Worm (Caenorhabditis elegans) whole organism, midembryonic: ENCODE measurements around the gene pccb-1.

ENCODE experiments used
- T22C8.4 ChIP-seq: fragments of 200-800 bp; sonication (Bioruptor generic); IDR thresholded peaks from 2 replicates; pipeline ENCODE4 v1.3.6; 2022; ENCODE audit warnings: missing genetic modification characterization, missing compliant biosample characterization
- cog-1 ChIP-seq: sonication (generic microtip); optimal IDR thresholded peaks from 2 replicates; lab custom pipeline; 2016; ENCODE audit warnings: missing genetic modification characterization, missing compliant biosample characterization
- flt-1 ChIP-seq: fragments of 200-800 bp; sonication (Bioruptor generic); IDR thresholded peaks from 2 replicates; pipeline ENCODE4 v1.3.6; 2022; ENCODE audit warnings: missing genetic modification characterization, missing compliant biosample characterization
- klf-2 ChIP-seq: fragments of 200-800 bp; sonication (Bioruptor generic); conservative IDR thresholded peaks from 2 replicates; pipeline ENCODE4 v1.3.6; 2022; ENCODE audit warnings: missing genetic modification reagents, missing genetic modification characterization, missing compliant biosample characterization
- med-1 ChIP-seq: sonication (generic microtip); optimal IDR thresholded peaks from 2 replicates; lab custom pipeline; 2017; ENCODE audit warnings: missing genetic modification characterization, mild to moderate bottlenecking, missing compliant biosample characterization, antibody characterized with exemption, missing genetic modification reagents; ENCODE audit not compliant: insufficient read depth
- ref-1 ChIP-seq: fragments of 200-800 bp; sonication (Bioruptor generic); conservative IDR thresholded peaks from 2 replicates; pipeline ENCODE4 v1.3.6; 2022; ENCODE audit warnings: missing genetic modification reagents, missing genetic modification characterization, missing compliant biosample characterization
- tab-1 ChIP-seq: fragments of 200-800 bp; sonication (Bioruptor generic); IDR thresholded peaks from 2 replicates; pipeline ENCODE4 v1.3.6; 2022; ENCODE audit warnings: missing genetic modification characterization, missing compliant biosample characterization
- ztf-23 ChIP-seq: fragments of 200-800 bp; sonication (Bioruptor generic); IDR thresholded peaks from 2 replicates; pipeline ENCODE4 v1.3.6; 2022; ENCODE audit warnings: missing genetic modification reagents, missing genetic modification characterization, missing compliant biosample characterization
- ztf-29 ChIP-seq: fragments of 200-800 bp; sonication (Bioruptor generic); IDR thresholded peaks from 2 replicates; pipeline ENCODE4 v1.3.6; 2022; ENCODE audit warnings: missing genetic modification reagents, missing genetic modification characterization, missing compliant biosample characterization

pccb-1 gene

ce11 chrX:3116033-3116876, 26.9 kb downstream of the pccb-1 start, which contains the start of gene mai-1:
mai-1 (minus strand) TSS chrX:3116589.
- no peak for TF ChIP-seq T22C8.4 (GFP tag; lab: Robert Waterston, UW)
- TF ChIP-seq med-1, result no peak
- TF ChIP-seq ztf-29 (GFP tag; lab: Robert Waterston, UW), result no peak
- no peak for TF ChIP-seq ztf-23 (GFP tag; lab: Robert Waterston, UW)
- no peak for TF ChIP-seq ref-1 (GFP tag; lab: Robert Waterston, UW)
- no peak for TF ChIP-seq tab-1 (GFP tag; lab: Robert Waterston, UW)
- TF ChIP-seq cog-1 (tag; lab: Kevin White, UChicago), result no peak
- no peak for TF ChIP-seq klf-2 (GFP tag; lab: Robert Waterston, UW)
- no peak for TF ChIP-seq flt-1

DNA sequence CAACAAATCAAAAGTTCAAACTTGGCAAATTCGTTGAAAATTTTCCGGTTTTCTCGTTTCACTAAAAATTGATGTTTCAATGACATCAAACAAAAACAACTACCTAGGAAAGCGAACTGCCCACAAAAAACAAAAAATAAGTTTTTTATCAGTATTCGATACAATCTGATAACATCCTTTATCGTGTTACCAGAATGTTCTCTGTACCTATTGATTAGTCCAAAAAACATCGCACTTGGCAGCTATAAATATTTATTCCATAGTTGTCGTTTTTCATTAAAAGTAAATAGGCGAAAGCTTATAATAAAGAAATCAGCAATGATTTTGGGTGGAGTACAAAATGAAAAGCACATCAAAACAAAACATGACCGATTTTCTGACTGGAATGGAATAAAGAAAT, 27.9 kb downstream of the pccb-1 start:
- TF ChIP-seq ref-1 (GFP tag; lab: Robert Waterston, UW) (no peak), flt-1 (no peak), klf-2 (GFP tag; lab: Robert Waterston, UW) (no peak)

DNA sequence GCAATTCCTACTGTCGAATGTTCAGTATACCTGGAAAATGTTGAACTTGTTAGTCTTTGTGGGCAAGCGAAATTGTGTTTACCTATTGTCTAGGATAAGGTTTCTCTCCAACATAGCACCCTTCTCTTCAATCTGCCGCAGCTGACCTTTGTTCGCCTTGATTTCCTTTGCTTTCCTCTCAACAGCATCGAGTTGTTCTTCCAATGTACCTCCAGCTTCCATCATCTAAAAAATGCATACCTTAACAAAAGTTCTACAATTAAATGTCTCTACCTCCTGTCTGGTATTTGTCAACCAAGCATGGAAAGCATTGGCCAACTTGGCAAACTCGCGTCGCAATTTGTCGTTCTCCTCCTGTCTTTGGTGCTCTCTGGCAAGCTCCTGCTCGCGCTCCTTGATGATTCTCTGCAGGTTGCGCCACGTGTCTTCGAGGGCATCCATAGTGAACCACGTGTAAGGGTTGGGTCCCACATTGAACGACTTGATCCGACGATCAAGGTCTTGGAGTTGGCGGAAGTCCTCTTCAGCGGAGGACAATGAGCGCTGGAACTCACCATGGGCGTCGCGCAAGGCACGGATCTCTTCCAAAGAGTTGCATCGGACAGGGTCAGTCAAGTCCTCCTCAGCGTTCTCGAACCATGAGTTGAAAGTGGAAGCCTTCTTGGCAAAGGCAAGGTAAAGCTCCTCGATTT, 29.4 kb downstream of the pccb-1 start:
- no peak for TF ChIP-seq ztf-23 (GFP tag; lab: Robert Waterston, UW)
- TF ChIP-seq T22C8.4 (GFP tag; lab: Robert Waterston, UW), result no peak
- no peak for TF ChIP-seq ztf-29 (GFP tag; lab: Robert Waterston, UW)
- no peak for TF ChIP-seq ref-1 (GFP tag; lab: Robert Waterston, UW)
- TF ChIP-seq cog-1 (tag; lab: Kevin White, UChicago), result no peak
- no peak for TF ChIP-seq flt-1
- no peak for TF ChIP-seq med-1
- TF ChIP-seq tab-1 (GFP tag; lab: Robert Waterston, UW), result no peak
- no peak for TF ChIP-seq klf-2 (GFP tag; lab: Robert Waterston, UW)

DNA sequence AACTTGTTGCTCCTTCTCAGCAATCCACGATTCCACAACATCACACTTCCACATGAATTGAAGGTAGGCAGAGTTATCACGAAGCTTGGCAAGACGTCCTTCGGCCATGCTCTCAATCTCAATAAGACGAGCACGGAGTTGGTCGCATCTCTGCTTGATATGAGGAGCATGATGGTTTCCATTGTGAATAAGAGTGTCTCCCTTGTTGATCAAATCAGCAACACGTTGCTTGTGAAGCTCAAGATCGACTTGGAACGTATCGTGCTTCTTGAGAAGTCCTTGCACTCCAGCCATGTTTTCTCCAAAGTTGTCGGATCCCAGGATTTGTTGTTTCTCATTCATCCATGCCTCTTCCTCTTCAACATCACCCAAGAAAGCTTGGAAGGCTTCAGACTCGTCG, 30.3 kb downstream of the pccb-1 start:
- TF ChIP-seq ref-1 (GFP tag; lab: Robert Waterston, UW), result no peak
- TF ChIP-seq tab-1 (GFP tag; lab: Robert Waterston, UW), result no peak
- no peak for TF ChIP-seq ztf-23 (GFP tag; lab: Robert Waterston, UW)
- no peak for TF ChIP-seq med-1
- no peak for TF ChIP-seq flt-1
- no peak for TF ChIP-seq T22C8.4 (GFP tag; lab: Robert Waterston, UW)
- no peak for TF ChIP-seq cog-1 (tag; lab: Kevin White, UChicago)
- TF ChIP-seq ztf-29 (GFP tag; lab: Robert Waterston, UW), result no peak
- TF ChIP-seq klf-2 (GFP tag; lab: Robert Waterston, UW), result no peak

ce11 chrX:3126233-3126632, 36.9 kb downstream of the pccb-1 start:
- TF ChIP-seq ref-1 (GFP tag; lab: Robert Waterston, UW) (no peak), T22C8.4 (GFP tag; lab: Robert Waterston, UW) (no peak), ztf-29 (GFP tag; lab: Robert Waterston, UW) (no peak)

ce11 chrX:3126979-3127378, 37.6 kb downstream of the pccb-1 start, which contains the start of gene spc-1:
spc-1 (minus strand) TSS chrX:3127079.
- no peak for TF ChIP-seq med-1
- TF ChIP-seq klf-2 (GFP tag; lab: Robert Waterston, UW), result no peak
- TF ChIP-seq ref-1 (GFP tag; lab: Robert Waterston, UW), result no peak
- TF ChIP-seq ztf-23 (GFP tag; lab: Robert Waterston, UW), result no peak
- no peak for TF ChIP-seq ztf-29 (GFP tag; lab: Robert Waterston, UW)
- no peak for TF ChIP-seq T22C8.4 (GFP tag; lab: Robert Waterston, UW)
- TF ChIP-seq cog-1 (tag; lab: Kevin White, UChicago), result no peak
- no peak for TF ChIP-seq tab-1 (GFP tag; lab: Robert Waterston, UW)
- no peak for TF ChIP-seq flt-1

DNA sequence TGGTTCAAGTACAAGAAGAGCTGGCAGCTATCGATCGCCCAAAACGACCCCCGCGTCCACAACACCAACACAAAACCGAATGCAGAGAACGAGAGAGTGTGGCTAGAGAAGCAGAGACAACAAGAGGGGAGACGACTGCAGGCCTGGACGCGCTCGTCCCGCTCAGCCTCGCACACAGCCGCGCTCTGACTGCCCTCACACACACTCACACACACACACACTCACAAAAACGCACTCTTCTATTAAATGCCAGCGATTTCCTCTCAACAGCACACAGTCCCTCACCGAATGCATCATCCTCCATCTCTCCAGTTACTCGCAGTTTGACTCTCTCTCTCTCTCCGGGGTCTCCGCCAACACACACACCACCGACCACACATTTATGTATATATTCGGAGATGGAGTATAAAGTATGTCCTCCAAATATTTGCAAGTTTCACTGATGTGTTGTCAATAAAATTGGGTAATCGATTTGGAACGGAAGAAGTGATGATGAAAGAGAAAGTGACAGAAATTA, 38.3 kb downstream of the pccb-1 start:
- TF ChIP-seq tab-1 (GFP tag; lab: Robert Waterston, UW) (peak; percentile 78), ztf-23 (GFP tag; lab: Robert Waterston, UW) (0 out of 2 replicates have a peak, but pooled peaks have one; percentile 61), cog-1 (tag; lab: Kevin White, UChicago) (peak; percentile 81), flt-1 (peak; percentile 88), T22C8.4 (GFP tag; lab: Robert Waterston, UW) (peak; percentile 48; the same call in 1 of the 2 replicates), ztf-29 (GFP tag; lab: Robert Waterston, UW) (no peak), med-1 (no peak)

- TF ChIP-seq klf-2 (GFP tag; lab: Robert Waterston, UW) (no peak), tab-1 (GFP tag; lab: Robert Waterston, UW) (no peak), cog-1 (tag; lab: Kevin White, UChicago) (no peak), ztf-29 (GFP tag; lab: Robert Waterston, UW) (no peak), ztf-23 (GFP tag; lab: Robert Waterston, UW) (no peak), flt-1 (no peak), med-1 (no peak), T22C8.4 (GFP tag; lab: Robert Waterston, UW) (no peak), ref-1 (GFP tag; lab: Robert Waterston, UW) (no peak)
Measured at ce11 chrX:3135186-3135585, 45.8 kb downstream of the pccb-1 start, which contains the start of gene K10B3.1. K10B3.1 (plus strand) TSS chrX:3135486.
